Fruit fly (Drosophila melanogaster) whole organism, embryonic: ENCODE data around the gene Wdr62.
A peak's percentile ranks its signal among the peaks of the same experiment; 100 is the strongest.

Experiments
- Atf-2 ChIP-seq: fragments of 200-800 bp; sonication (Bioruptor generic); optimal IDR thresholded peaks from 2 replicates; lab custom pipeline; 2016; ENCODE audit warnings: missing biosample characterization, missing genetic modification characterization
- Blimp-1 ChIP-seq: fragments of 200-800 bp; sonication (Bioruptor generic); optimal IDR thresholded peaks from 3 replicates; lab custom pipeline; 2018; ENCODE audit warnings: missing biosample characterization, missing genetic modification characterization, mild to moderate bottlenecking, moderate library complexity, missing genetic modification reagents
- CG1024 ChIP-seq: fragments of 200-800 bp; sonication (Bioruptor generic); IDR thresholded peaks from 2 replicates; pipeline ENCODE4 v1.3.6; 2022; ENCODE audit warnings: missing biosample characterization, missing genetic modification characterization
- CG11085 ChIP-seq: fragments of 200-800 bp; sonication (Bioruptor generic); IDR thresholded peaks from 2 replicates; pipeline ENCODE4 v1.3.6; 2022; ENCODE audit warnings: missing biosample characterization, missing genetic modification characterization
- CG11093 ChIP-seq: fragments of 200-800 bp; sonication (Bioruptor generic); IDR thresholded peaks from 3 replicates; pipeline ENCODE4 v1.3.6; 2022; ENCODE audit warnings: missing biosample characterization, missing genetic modification characterization
- CG13894 ChIP-seq: fragments of 200-800 bp; sonication (Bioruptor generic); optimal IDR thresholded peaks from 3 replicates; lab custom pipeline; 2018; ENCODE audit warnings: missing biosample characterization, mild to moderate bottlenecking, missing genetic modification characterization, moderate library complexity
- CG17912 ChIP-seq: fragments of 200-800 bp; sonication (Bioruptor generic); optimal IDR thresholded peaks from 2 replicates; lab custom pipeline; 2018; ENCODE audit warnings: missing biosample characterization, mild to moderate bottlenecking, missing genetic modification characterization
- CG30020 ChIP-seq: fragments of 200-800 bp; optimal IDR thresholded peaks from 2 replicates; lab custom pipeline; 2019; ENCODE audit warnings: missing biosample characterization, mild to moderate bottlenecking, missing genetic modification characterization, moderate library complexity
- CG5180 ChIP-seq: fragments of 200-800 bp; sonication (Bioruptor generic); optimal IDR thresholded peaks from 3 replicates; lab custom pipeline; 2017; ENCODE audit warnings: missing biosample characterization, missing genetic modification characterization, mild to moderate bottlenecking, moderate library complexity, missing genetic modification reagents
- CG6654 ChIP-seq: fragments of 200-800 bp; sonication (Bioruptor generic); optimal IDR thresholded peaks from 2 replicates; lab custom pipeline; 2017; ENCODE audit warnings: missing biosample characterization, mild to moderate bottlenecking, missing genetic modification characterization
- CG9876 ChIP-seq: fragments of 200-800 bp; sonication (Bioruptor generic); optimal IDR thresholded peaks from 2 replicates; lab custom pipeline; 2016; ENCODE audit warnings: missing biosample characterization, missing genetic modification characterization
- Camta ChIP-seq: fragments of 200-800 bp; sonication (Bioruptor generic); optimal IDR thresholded peaks from 2 replicates; lab custom pipeline; 2016; ENCODE audit warnings: missing biosample characterization, missing genetic modification characterization
- CoRest ChIP-seq: fragments of 200-800 bp; sonication (Bioruptor generic); optimal IDR thresholded peaks from 3 replicates; lab custom pipeline; 2018; ENCODE audit warnings: missing biosample characterization, mild to moderate bottlenecking, missing genetic modification characterization, moderate library complexity
- CrebB ChIP-seq: fragments of 200-800 bp; sonication (Bioruptor generic); optimal IDR thresholded peaks from 3 replicates; lab custom pipeline; 2018; ENCODE audit warnings: missing biosample characterization, mild to moderate bottlenecking, missing genetic modification characterization
- Deaf1 ChIP-seq: fragments of 200-800 bp; optimal IDR thresholded peaks from 3 replicates; lab custom pipeline; 2019; ENCODE audit warnings: missing biosample characterization, mild to moderate bottlenecking, missing genetic modification characterization, moderate library complexity
- Doc3 ChIP-seq: fragments of 200-800 bp; sonication (Bioruptor generic); IDR thresholded peaks from 3 replicates; pipeline ENCODE4 v1.3.6; 2022; ENCODE audit warnings: missing biosample characterization, missing genetic modification characterization; ENCODE audit not compliant: partially characterized antibody
- E2f1 ChIP-seq: fragments of 200-800 bp; sonication (Bioruptor generic); IDR thresholded peaks from 2 replicates; pipeline ENCODE4 v1.3.6; 2022; ENCODE audit warnings: missing biosample characterization, missing genetic modification characterization
- Ets65A ChIP-seq: fragments of 200-800 bp; sonication (Bioruptor generic); peaks from one replicate; lab custom pipeline; 2016; ENCODE audit warnings: missing biosample characterization, missing genetic modification characterization
- Ets97D ChIP-seq: fragments of 200-800 bp; sonication (Bioruptor generic); optimal IDR thresholded peaks from 3 replicates; lab custom pipeline; 2016; ENCODE audit warnings: missing biosample characterization, missing genetic modification characterization
- Gug ChIP-seq: fragments of 200-800 bp; sonication (Bioruptor generic); IDR thresholded peaks from 4 replicates; pipeline ENCODE4 v1.3.6; 2022; ENCODE audit warnings: missing biosample characterization, missing genetic modification characterization
- HLH4C ChIP-seq: fragments of 200-800 bp; sonication (Bioruptor generic); IDR thresholded peaks from 3 replicates; pipeline ENCODE4 v1.3.6; 2022; ENCODE audit warnings: missing biosample characterization, missing genetic modification characterization; ENCODE audit not compliant: partially characterized antibody
- Jarid2 ChIP-seq: fragments of 200-800 bp; sonication (Bioruptor generic); optimal IDR thresholded peaks from 3 replicates; lab custom pipeline; 2017; ENCODE audit warnings: mild to moderate bottlenecking, missing biosample characterization, missing genetic modification reagents, missing genetic modification characterization
- MBD-R2 ChIP-seq: fragments of 200-800 bp; sonication (Bioruptor generic); IDR thresholded peaks from 2 replicates; pipeline ENCODE4 v1.3.6; 2022; ENCODE audit warnings: missing biosample characterization, missing genetic modification characterization
- Pdp1 ChIP-seq, 2 experiments: fragments of 200-800 bp; sonication (Bioruptor generic); optimal IDR thresholded peaks; 3 replicates each; lab custom pipeline; 2016; ENCODE audit warnings: missing biosample characterization in 2 of 2, missing genetic modification characterization in 2 of 2, mild to moderate bottlenecking in 1 of 2, moderate library complexity in 1 of 2
- Stat92E ChIP-seq, 3 experiments: fragments of >200 bp in 2 of 3; fragments of 200-800 bp in 1 of 3; sonication (Bioruptor generic) in 1 of 3; optimal IDR thresholded peaks; 2 replicates each; lab custom pipeline; 2017 to 2019; ENCODE audit warnings: missing biosample characterization in 3 of 3, missing genetic modification characterization in 3 of 3, mild to moderate bottlenecking in 1 of 3, moderate library complexity in 1 of 3
- Trl ChIP-seq, 3 experiments: fragments of >200 bp in 2 of 3; fragments of 200-800 bp in 1 of 3; sonication (Bioruptor generic) in 1 of 3; optimal IDR thresholded peaks; 2 replicates in 1 of 3; 3 replicates in 2 of 3; lab custom pipeline; 2016 to 2017; ENCODE audit warnings: missing biosample characterization in 1 of 3, missing genetic modification characterization in 1 of 3
- Xrp1 ChIP-seq: fragments of 200-800 bp; sonication (Bioruptor generic); IDR thresholded peaks from 2 replicates; pipeline ENCODE4 v1.3.6; 2022; ENCODE audit warnings: missing biosample characterization, missing genetic modification characterization
- aop ChIP-seq: fragments of 200-800 bp; sonication (Bioruptor generic); IDR thresholded peaks from 2 replicates; pipeline ENCODE4 v1.3.6; 2022; ENCODE audit warnings: missing biosample characterization, missing genetic modification characterization
- ara ChIP-seq: fragments of 200-800 bp; sonication (Bioruptor generic); IDR thresholded peaks from 2 replicates; pipeline ENCODE4 v1.3.6; 2022; ENCODE audit warnings: missing biosample characterization, missing genetic modification characterization
- cas ChIP-seq: fragments of 200-800 bp; sonication (Bioruptor generic); IDR thresholded peaks from 2 replicates; pipeline ENCODE4 v1.3.6; 2022; ENCODE audit warnings: missing biosample characterization, missing genetic modification characterization
- cg ChIP-seq: fragments of 200-800 bp; sonication (Bioruptor generic); optimal IDR thresholded peaks from 3 replicates; lab custom pipeline; 2019; ENCODE audit warnings: missing biosample characterization, mild to moderate bottlenecking, missing genetic modification characterization, moderate library complexity
- chm ChIP-seq: fragments of 200-800 bp; sonication (Bioruptor generic); IDR thresholded peaks from 2 replicates; pipeline ENCODE4 v1.3.6; 2022; ENCODE audit warnings: missing biosample characterization, missing genetic modification characterization
- ci ChIP-seq: fragments of 200-800 bp; sonication (Bioruptor generic); IDR thresholded peaks from 3 replicates; pipeline ENCODE4 v1.3.6; 2022; ENCODE audit warnings: missing biosample characterization, missing genetic modification characterization
- crol ChIP-seq: fragments of 200-800 bp; sonication (Bioruptor generic); IDR thresholded peaks from 2 replicates; pipeline ENCODE4 v1.3.6; 2022; ENCODE audit warnings: missing biosample characterization, missing genetic modification characterization
- dm ChIP-seq: fragments of 200-800 bp; sonication (Bioruptor generic); optimal IDR thresholded peaks from 3 replicates; lab custom pipeline; 2016; ENCODE audit warnings: missing biosample characterization, missing genetic modification characterization
- fd3F ChIP-seq: fragments of 200-800 bp; sonication (Bioruptor generic); optimal IDR thresholded peaks from 2 replicates; lab custom pipeline; 2018; ENCODE audit warnings: missing biosample characterization, mild to moderate bottlenecking, missing genetic modification characterization, moderate library complexity
- fd96Cb ChIP-seq: fragments of 200-800 bp; sonication (Bioruptor generic); optimal IDR thresholded peaks from 2 replicates; lab custom pipeline; 2018; ENCODE audit warnings: missing biosample characterization, mild to moderate bottlenecking, missing genetic modification characterization, moderate library complexity
- fu2 ChIP-seq: fragments of 200-800 bp; sonication (Bioruptor generic); optimal IDR thresholded peaks from 2 replicates; lab custom pipeline; 2016; ENCODE audit warnings: missing biosample characterization, missing genetic modification characterization
- gcm ChIP-seq: fragments of 200-800 bp; sonication (Bioruptor generic); optimal IDR thresholded peaks from 2 replicates; lab custom pipeline; 2019; ENCODE audit warnings: missing biosample characterization, mild to moderate bottlenecking, missing genetic modification characterization, moderate library complexity
- gsb-n ChIP-seq: fragments of 200-800 bp; sonication (Bioruptor generic); optimal IDR thresholded peaks from 3 replicates; lab custom pipeline; 2018; ENCODE audit warnings: missing biosample characterization, mild to moderate bottlenecking, missing genetic modification characterization
- ham ChIP-seq: fragments of 200-800 bp; sonication (Bioruptor generic); IDR thresholded peaks from 2 replicates; pipeline ENCODE4 v1.3.6; 2022; ENCODE audit warnings: missing biosample characterization, missing genetic modification characterization
- ken ChIP-seq: fragments of 200-800 bp; sonication (Bioruptor generic); IDR thresholded peaks from 3 replicates; pipeline ENCODE4 v1.3.6; 2022; ENCODE audit warnings: missing biosample characterization, missing genetic modification characterization
- luna ChIP-seq: fragments of 200-800 bp; sonication (Bioruptor generic); optimal IDR thresholded peaks from 2 replicates; lab custom pipeline; 2016; ENCODE audit warnings: missing biosample characterization, missing genetic modification characterization
- nom ChIP-seq: fragments of 200-800 bp; sonication (Bioruptor generic); optimal IDR thresholded peaks from 2 replicates; lab custom pipeline; 2017; ENCODE audit warnings: missing biosample characterization, missing genetic modification characterization, mild to moderate bottlenecking, moderate library complexity, missing genetic modification reagents
- scrt ChIP-seq: fragments of 200-800 bp; sonication (Bioruptor generic); optimal IDR thresholded peaks from 2 replicates; lab custom pipeline; 2018; ENCODE audit warnings: missing biosample characterization, mild to moderate bottlenecking, missing genetic modification characterization, moderate library complexity
- sens ChIP-seq: fragments of 200-800 bp; sonication (Bioruptor generic); peaks from one replicate; lab custom pipeline; 2016; ENCODE audit warnings: missing biosample characterization, missing genetic modification characterization
- sima ChIP-seq: fragments of 200-800 bp; sonication (Bioruptor generic); optimal IDR thresholded peaks from 2 replicates; lab custom pipeline; 2016; ENCODE audit warnings: missing biosample characterization, missing genetic modification characterization
- so ChIP-seq: fragments of 200-800 bp; sonication (Bioruptor generic); IDR thresholded peaks from 3 replicates; pipeline ENCODE4 v1.3.6; 2022; ENCODE audit warnings: missing biosample characterization, missing genetic modification characterization
- sqz ChIP-seq: fragments of 200-800 bp; sonication (Bioruptor generic); optimal IDR thresholded peaks from 3 replicates; lab custom pipeline; 2018; ENCODE audit warnings: missing biosample characterization, mild to moderate bottlenecking, missing genetic modification characterization
- zfh1 ChIP-seq: fragments of 200-800 bp; sonication (Bioruptor generic); IDR thresholded peaks from 3 replicates; pipeline ENCODE4 v1.3.6; 2022; ENCODE audit warnings: missing biosample characterization, missing genetic modification characterization

The Wdr62 gene

DNA sequence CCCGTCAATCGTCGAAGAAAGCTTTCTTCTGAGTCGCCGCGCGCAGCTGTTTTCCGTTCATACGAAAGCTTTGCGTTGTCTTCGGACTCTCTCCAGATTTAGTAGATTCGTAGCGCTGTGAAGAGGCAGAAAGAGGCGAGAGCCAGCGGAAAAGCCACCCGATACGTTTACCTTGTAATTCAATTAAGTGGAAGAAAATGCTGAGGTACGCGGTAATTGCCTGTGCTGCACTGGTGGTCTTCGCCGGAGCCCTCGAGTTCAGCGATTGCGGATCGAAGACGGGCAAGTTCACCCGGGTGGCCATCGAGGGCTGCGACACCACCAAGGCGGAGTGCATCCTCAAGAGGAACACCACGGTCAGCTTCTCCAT lies 103.8 kb downstream of the Wdr62 start, which contains the start of gene Npc2a:
Npc2a (plus strand) TSS at position 99 of the 370 bp plus-strand sequence.
- TF ChIP-seq Blimp-1 (GFP tag; lab: Kevin White, UChicago) (no peak), HLH4C (no peak), fd96Cb (tag; lab: Kevin White, UChicago) (no peak), sens (GFP tag; lab: Kevin White, UChicago) (peak; percentile 23), CG30020 (tag; lab: Kevin White, UChicago) (no peak), Jarid2 (GFP tag; lab: Kevin White, UChicago) (peak; percentile 54), nom (peak; percentile 21), Doc3 (GFP tag; lab: Robert Waterston, UW) (no peak), CG1024 (GFP tag; lab: Robert Waterston, UW) (no peak), dm (no peak), CG9876 (GFP tag; lab: Kevin White, UChicago) (no peak), chm (GFP tag; lab: Robert Waterston, UW) (no peak), fd3F (GFP tag; lab: Kevin White, UChicago) (no peak), Xrp1 (GFP tag; lab: Robert Waterston, UW) (no peak), crol (GFP tag; lab: Robert Waterston, UW) (no peak), ham (GFP tag; lab: Robert Waterston, UW) (no peak), Pdp1 (GFP tag; optimal IDR thresholded peaks at IDR 0.05; lab: Kevin White, UChicago) (no peak), CG5180 (GFP tag; lab: Kevin White, UChicago) (no peak), cg (GFP tag; lab: Kevin White, UChicago) (no peak), CG11093 (GFP tag; lab: Robert Waterston, UW) (no peak), Deaf1 (tag; lab: Kevin White, UChicago) (no peak), Camta (GFP tag; lab: Kevin White, UChicago) (peak; percentile 5), Stat92E (GFP tag; optimal IDR thresholded peaks at IDR 0.05; lab: Kevin White, UChicago) (no peak), Gug (0 out of 4 replicates have a peak, but pooled peaks have one; percentile 2), CoRest (tag; lab: Kevin White, UChicago) (no peak), Trl (optimal IDR thresholded peaks at IDR 0.05; lab: Kevin White, UChicago) (peak in 1 of 2 experiments; percentile 0), Trl (GFP tag; optimal IDR thresholded peaks at IDR 0.05; lab: Kevin White, UChicago) (no peak), zfh1 (GFP tag; lab: Robert Waterston, UW) (no peak), Atf-2 (GFP tag; lab: Kevin White, UChicago) (no peak), CG11085 (no peak), ci (GFP tag; lab: Robert Waterston, UW) (0 out of 3 replicates have a peak, but pooled peaks have one; percentile 28), CG6654 (GFP tag; lab: Kevin White, UChicago) (no peak), aop (GFP tag; lab: Robert Waterston, UW) (no peak), MBD-R2 (peak; percentile 7; the same call in 1 of the 2 replicates), E2f1 (no peak), gcm (GFP tag; lab: Kevin White, UChicago) (no peak), sqz (GFP tag; lab: Kevin White, UChicago) (no peak), CrebB (tag; lab: Kevin White, UChicago) (no peak), luna (GFP tag; lab: Kevin White, UChicago) (no peak), gsb-n (no peak), CG13894 (tag; lab: Kevin White, UChicago) (no peak), sima (GFP tag; lab: Kevin White, UChicago) (no peak), ara (GFP tag; lab: Robert Waterston, UW) (no peak), scrt (GFP tag; lab: Kevin White, UChicago) (no peak), Ets65A (GFP tag; lab: Kevin White, UChicago) (peak; percentile 32), cas (GFP tag; lab: Robert Waterston, UW) (no peak), CG17912 (GFP tag; lab: Kevin White, UChicago) (no peak), so (GFP tag; lab: Robert Waterston, UW) (0 out of 3 replicates have a peak, but pooled peaks have one; percentile 31), Ets97D (GFP tag; lab: Kevin White, UChicago) (no peak), ken (GFP tag; lab: Robert Waterston, UW) (no peak), fu2 (no peak)
